Worm (Caenorhabditis elegans): ENCODE measurements around the gene col-146.

DNA sequence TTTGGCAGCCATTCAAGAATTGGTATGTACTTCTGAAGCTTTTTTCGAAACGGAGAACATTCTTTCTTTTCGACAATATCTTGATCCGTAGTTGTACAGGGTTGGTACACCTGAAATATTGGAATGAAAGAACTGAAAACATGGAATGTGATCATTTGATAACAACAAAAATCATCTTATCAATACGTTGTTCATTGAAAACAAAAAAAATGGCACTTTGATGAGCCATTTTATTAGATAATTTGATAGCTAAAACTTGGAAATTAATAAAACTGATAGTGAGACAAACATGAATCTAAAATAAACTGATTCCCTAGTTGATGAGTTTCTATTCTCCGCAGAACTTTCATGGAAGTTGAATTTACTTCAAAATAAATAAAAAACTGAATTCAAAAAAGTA lies 42.8 kb downstream of the col-146 start:
- TF ChIP-seq ztf-23 (GFP tag; IDR thresholded peaks at IDR 0.05) (no peak), klf-2 (GFP tag; conservative IDR thresholded peaks at IDR 0.05) (no peak)
